Fruit fly (Drosophila melanogaster): ENCODE measurements around the gene PDCD-5.

Gene PDCD-5

dm6 chr3L:16217203-16217602 is 14.6 kb downstream of the PDCD-5 start, which contains the start of gene CG13073:
CG13073 (minus strand) TSS chr3L:16217303.
- TF ChIP-seq psq (GFP tag; optimal IDR thresholded peaks at IDR 0.05) (no peak), CrebA (GFP tag; optimal IDR thresholded peaks at IDR 0.05; ENCODE audit: borderline replicate concordance) (no peak), CG9705 (GFP tag; optimal IDR thresholded peaks at IDR 0.05) (no peak), lola (GFP tag; optimal IDR thresholded peaks at IDR 0.05) (no peak), Abd-B (GFP tag; optimal IDR thresholded peaks at IDR 0.05) (no peak), Myc (optimal IDR thresholded peaks at IDR 0.05) (no peak), br (GFP tag; optimal IDR thresholded peaks at IDR 0.05) (no peak), woc (GFP tag; optimal IDR thresholded peaks at IDR 0.05) (no peak), brk (GFP tag; optimal IDR thresholded peaks at IDR 0.05) (no peak), OdsH (GFP tag; optimal IDR thresholded peaks at IDR 0.05) (no peak), dl (GFP tag; optimal IDR thresholded peaks at IDR 0.05; ENCODE audit: insufficient read depth in 1 of 2, partially characterized antibody in 2 of 2) (no peak), Dfd (GFP tag; optimal IDR thresholded peaks at IDR 0.05) (no peak), GATAd (GFP tag; optimal IDR thresholded peaks at IDR 0.05) (no peak), tai (GFP tag; optimal IDR thresholded peaks at IDR 0.05) (no peak), CG32264 (GFP tag; optimal IDR thresholded peaks at IDR 0.05) (no peak), h (GFP tag; optimal IDR thresholded peaks at IDR 0.05) (no peak), Hnf4 (GFP tag; optimal IDR thresholded peaks at IDR 0.05) (no peak), ey (GFP tag; optimal IDR thresholded peaks at IDR 0.05) (no peak)

DNA sequence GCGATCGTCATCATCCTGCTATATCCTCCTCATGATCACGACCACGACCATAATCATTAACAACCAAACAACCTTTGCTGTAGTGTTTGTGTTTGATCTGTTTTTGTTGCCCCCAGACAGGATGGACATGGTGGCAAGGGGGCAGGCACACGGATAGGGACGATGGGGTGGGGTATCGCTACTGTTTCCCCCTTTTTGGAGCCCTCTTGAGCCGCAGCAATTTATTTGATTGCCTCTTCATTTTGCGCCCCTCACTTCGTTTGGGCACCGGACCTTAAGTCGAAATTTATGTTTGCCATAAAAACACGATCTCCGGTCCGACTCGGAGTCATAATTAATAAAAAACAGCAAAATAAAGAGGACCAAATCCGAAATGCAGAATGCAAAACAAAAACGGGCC is 16.0 kb downstream of the PDCD-5 start:
- TF ChIP-seq Dif (GFP tag; optimal IDR thresholded peaks at IDR 0.05; ENCODE audit: partially characterized antibody) (no peak), br (GFP tag; optimal IDR thresholded peaks at IDR 0.05) (peak; percentile 7), fru (GFP tag; optimal IDR thresholded peaks at IDR 0.05) (peak; percentile 39), tai (GFP tag; optimal IDR thresholded peaks at IDR 0.05) (no peak), psq (GFP tag; optimal IDR thresholded peaks at IDR 0.05) (peak; percentile 53), Sp1 (GFP tag; optimal IDR thresholded peaks at IDR 0.05) (peak; percentile 4), Rel (GFP tag; optimal IDR thresholded peaks at IDR 0.05) (peak; percentile 16), Rel (tag; optimal IDR thresholded peaks at IDR 0.05) (no peak)

dm6 chr3L:16215411-16215810 is 16.4 kb downstream of the PDCD-5 start:
- TF ChIP-seq brk (GFP tag; optimal IDR thresholded peaks at IDR 0.05), result no peak
- no peak for TF ChIP-seq br (GFP tag; optimal IDR thresholded peaks at IDR 0.05)
- no peak for TF ChIP-seq dmrt93B (GFP tag; optimal IDR thresholded peaks at IDR 0.05)
- TF ChIP-seq pan (optimal IDR thresholded peaks at IDR 0.05), result no peak
- TF ChIP-seq rgr (GFP tag; optimal IDR thresholded peaks at IDR 0.05), result no peak
- TF ChIP-seq usp (GFP tag; optimal IDR thresholded peaks at IDR 0.05), result no peak
- no peak for TF ChIP-seq sage (GFP tag; optimal IDR thresholded peaks at IDR 0.05)

DNA sequence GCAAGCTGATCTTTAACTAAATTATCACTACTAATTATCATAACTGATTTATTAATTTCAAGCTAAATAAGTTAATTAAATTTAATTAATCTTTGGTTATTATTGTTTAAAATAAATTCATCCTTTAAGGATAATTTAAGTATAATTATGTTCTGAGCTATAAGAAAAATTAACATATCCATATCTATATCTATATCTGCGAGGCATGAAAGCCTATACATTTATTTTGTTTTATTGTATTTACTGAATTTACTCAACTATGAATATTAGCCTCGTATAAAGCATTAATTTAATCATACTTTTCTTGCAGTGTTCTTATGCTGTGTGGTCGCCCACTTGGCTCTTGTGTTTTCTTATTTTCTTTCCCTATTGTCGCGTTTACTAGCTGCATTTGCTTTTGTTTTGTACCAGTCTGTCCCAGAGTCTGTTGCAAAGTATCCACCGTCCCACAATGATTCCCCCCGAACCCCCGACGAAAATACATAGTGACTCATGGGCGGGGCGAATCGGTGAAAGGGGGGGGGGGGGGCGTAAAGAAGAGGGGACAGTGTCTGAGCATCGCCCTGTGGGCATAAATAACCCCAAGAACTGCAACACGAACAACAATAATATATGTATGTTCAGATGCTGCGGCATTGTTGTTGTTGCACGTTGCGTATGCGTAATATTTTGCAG is 17.2 kb downstream of the PDCD-5 start:
- TF ChIP-seq Sp1 (GFP tag; optimal IDR thresholded peaks at IDR 0.05) (no peak), Abd-B (GFP tag; optimal IDR thresholded peaks at IDR 0.05) (no peak), CG9705 (GFP tag; optimal IDR thresholded peaks at IDR 0.05) (no peak), brk (GFP tag; optimal IDR thresholded peaks at IDR 0.05) (no peak), lola (GFP tag; optimal IDR thresholded peaks at IDR 0.05) (no peak), usp (GFP tag; optimal IDR thresholded peaks at IDR 0.05) (no peak), Dif (GFP tag; optimal IDR thresholded peaks at IDR 0.05; ENCODE audit: partially characterized antibody) (no peak), foxo (GFP tag; optimal IDR thresholded peaks at IDR 0.05) (no peak), dmrt93B (GFP tag; optimal IDR thresholded peaks at IDR 0.05) (no peak), dl (GFP tag; optimal IDR thresholded peaks at IDR 0.05; ENCODE audit: insufficient read depth in 1 of 2, partially characterized antibody in 2 of 2) (no peak), h (GFP tag; optimal IDR thresholded peaks at IDR 0.05) (no peak), br (GFP tag; optimal IDR thresholded peaks at IDR 0.05) (no peak)

- TF ChIP-seq h (GFP tag; optimal IDR thresholded peaks at IDR 0.05) (no peak), Myc (optimal IDR thresholded peaks at IDR 0.05) (no peak), rgr (GFP tag; optimal IDR thresholded peaks at IDR 0.05) (no peak), lola (GFP tag; optimal IDR thresholded peaks at IDR 0.05) (no peak), Sp1 (GFP tag; optimal IDR thresholded peaks at IDR 0.05) (no peak), dmrt93B (GFP tag; optimal IDR thresholded peaks at IDR 0.05) (no peak), CG32264 (GFP tag; optimal IDR thresholded peaks at IDR 0.05) (no peak), Mio (GFP tag; optimal IDR thresholded peaks at IDR 0.05) (no peak), dsf (GFP tag; optimal IDR thresholded peaks at IDR 0.05; ENCODE audit: borderline replicate concordance) (no peak), foxo (GFP tag; optimal IDR thresholded peaks at IDR 0.05) (no peak), OdsH (GFP tag; optimal IDR thresholded peaks at IDR 0.05) (no peak), ey (GFP tag; optimal IDR thresholded peaks at IDR 0.05) (no peak), Rel (GFP tag; optimal IDR thresholded peaks at IDR 0.05) (no peak), Rel (tag; optimal IDR thresholded peaks at IDR 0.05) (no peak), br (GFP tag; optimal IDR thresholded peaks at IDR 0.05) (no peak), CG9705 (GFP tag; optimal IDR thresholded peaks at IDR 0.05) (no peak), brk (GFP tag; optimal IDR thresholded peaks at IDR 0.05) (no peak), pan (optimal IDR thresholded peaks at IDR 0.05) (no peak), sv (GFP tag; optimal IDR thresholded peaks at IDR 0.05) (no peak)
Measured at dm6 chr3L:16213201-16213600, 18.6 kb downstream of the PDCD-5 start.

All from whole organism, wandering third instar larva.